Worm (Caenorhabditis elegans) whole organism, midembryonic: ENCODE results near the gene srw-62.

Experiments used
- T22C8.4 ChIP-seq: fragments of 200-800 bp; sonication (Bioruptor generic); IDR thresholded peaks from 2 replicates; pipeline ENCODE4 v1.3.6; 2022; ENCODE audit warnings: missing genetic modification characterization, missing compliant biosample characterization
- flt-1 ChIP-seq: fragments of 200-800 bp; sonication (Bioruptor generic); IDR thresholded peaks from 2 replicates; pipeline ENCODE4 v1.3.6; 2022; ENCODE audit warnings: missing genetic modification characterization, missing compliant biosample characterization
- klf-2 ChIP-seq: fragments of 200-800 bp; sonication (Bioruptor generic); conservative IDR thresholded peaks from 2 replicates; pipeline ENCODE4 v1.3.6; 2022; ENCODE audit warnings: missing genetic modification reagents, missing genetic modification characterization, missing compliant biosample characterization
- med-1 ChIP-seq: sonication (generic microtip); optimal IDR thresholded peaks from 2 replicates; lab custom pipeline; 2017; ENCODE audit warnings: missing genetic modification characterization, mild to moderate bottlenecking, missing compliant biosample characterization, antibody characterized with exemption, missing genetic modification reagents; ENCODE audit not compliant: insufficient read depth
- ref-1 ChIP-seq: fragments of 200-800 bp; sonication (Bioruptor generic); conservative IDR thresholded peaks from 2 replicates; pipeline ENCODE4 v1.3.6; 2022; ENCODE audit warnings: missing genetic modification reagents, missing genetic modification characterization, missing compliant biosample characterization
- ztf-29 ChIP-seq: fragments of 200-800 bp; sonication (Bioruptor generic); IDR thresholded peaks from 2 replicates; pipeline ENCODE4 v1.3.6; 2022; ENCODE audit warnings: missing genetic modification reagents, missing genetic modification characterization, missing compliant biosample characterization

DNA sequence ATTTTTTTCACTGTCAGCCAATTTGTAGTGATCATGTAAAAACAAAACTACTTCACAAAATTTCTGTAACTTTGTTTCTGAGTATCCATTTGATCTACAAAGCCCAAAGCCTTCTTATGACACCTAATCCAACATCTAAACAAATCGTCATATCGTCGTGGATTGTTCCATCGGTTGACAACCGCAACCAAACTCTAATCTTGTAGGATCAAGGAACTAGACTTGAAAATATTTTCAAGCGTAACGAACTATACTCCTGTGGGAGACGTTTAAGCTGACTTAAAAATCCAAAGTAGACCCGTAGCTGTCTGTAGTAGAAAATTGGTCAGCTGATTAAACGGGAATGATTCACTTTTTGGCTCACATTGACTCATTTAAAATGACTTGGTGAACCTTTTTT, 4.4 kb downstream of the srw-62 start:
- TF ChIP-seq flt-1 = no peak
- TF ChIP-seq ztf-29 (GFP tag; lab: Robert Waterston, UW) = no peak
- TF ChIP-seq T22C8.4 = no peak
- TF ChIP-seq ref-1 (GFP tag; lab: Robert Waterston, UW) = no peak
- no peak for TF ChIP-seq med-1 (GFP tag; lab: Kevin White, UChicago)
- no peak for TF ChIP-seq klf-2
